Worm (Caenorhabditis elegans): ENCODE measurements around the gene daf-4.

Gene daf-4

ce11 chrIII:5678935-5679334 is 54.0 kb downstream of the daf-4 start, which contains the start of the genes ska-3 and rps-12 (continued):
- peak; percentile 82 for TF ChIP-seq nhr-76 (tag; optimal IDR thresholded peaks at IDR 0.05)
- TF ChIP-seq aha-1 (tag; optimal IDR thresholded peaks at IDR 0.05), result peak; percentile 91
- peak; percentile 76 for TF ChIP-seq F16B12.6 (tag; optimal IDR thresholded peaks at IDR 0.05)
- TF ChIP-seq mab-9 (GFP tag; IDR thresholded peaks at IDR 0.05), result peak; percentile 94
- peak; percentile 98 for TF ChIP-seq lin-14 (GFP tag; optimal IDR thresholded peaks at IDR 0.05)
- peak; percentile 99 for TF ChIP-seq unc-86 (tag; optimal IDR thresholded peaks at IDR 0.05)
- peak; percentile 93 for TF ChIP-seq ama-1 (optimal IDR thresholded peaks at IDR 0.05)
- TF ChIP-seq nhr-11 (tag; optimal IDR thresholded peaks at IDR 0.05), result peak; percentile 96
- peak; percentile 99 for TF ChIP-seq nhr-90 (tag; optimal IDR thresholded peaks at IDR 0.05; ENCODE audit: poor library complexity)
- peak; percentile 93 for TF ChIP-seq lir-3 (tag; optimal IDR thresholded peaks at IDR 0.05; ENCODE audit: poor library complexity)
- TF ChIP-seq ztf-4 (tag; optimal IDR thresholded peaks at IDR 0.05), result peak; percentile 98
- TF ChIP-seq mef-2 (tag; optimal IDR thresholded peaks at IDR 0.05), result peak; percentile 94
- TF ChIP-seq nhr-47 (tag; optimal IDR thresholded peaks at IDR 0.05), result peak; percentile 99
- TF ChIP-seq nhr-237 (tag; optimal IDR thresholded peaks at IDR 0.05), result peak; percentile 98
- peak; percentile 99 for TF ChIP-seq swsn-7 (tag; optimal IDR thresholded peaks at IDR 0.05)
- TF ChIP-seq elt-3 (tag; optimal IDR thresholded peaks at IDR 0.05), result peak; percentile 96 to 100 (median 99)
- TF ChIP-seq mdl-1 (tag; optimal IDR thresholded peaks at IDR 0.05), result peak; percentile 54 to 99
- peak; percentile 97 for TF ChIP-seq ceh-8 (GFP tag; optimal IDR thresholded peaks at IDR 0.05)
- TF ChIP-seq nhr-28 (tag; optimal IDR thresholded peaks at IDR 0.05), result peak; percentile 19
- peak; percentile 99 for TF ChIP-seq nhr-71 (tag; optimal IDR thresholded peaks at IDR 0.05)
- TF ChIP-seq unc-30 (tag; optimal IDR thresholded peaks at IDR 0.05), result peak; percentile 33
- peak; percentile 99 for TF ChIP-seq isw-1 (GFP tag; IDR thresholded peaks at IDR 0.05)
- peak; percentile 96 for TF ChIP-seq hpl-2 (GFP tag; optimal IDR thresholded peaks at IDR 0.05)
- peak; percentile 86 for TF ChIP-seq unc-98 (GFP tag; IDR thresholded peaks at IDR 0.05)
- peak; percentile 29 to 93 for TF ChIP-seq ztf-11 (tag; optimal IDR thresholded peaks at IDR 0.05)
- TF ChIP-seq jun-1 (tag; optimal IDR thresholded peaks at IDR 0.05), result peak; percentile 98
- TF ChIP-seq unc-62 (GFP tag; optimal IDR thresholded peaks at IDR 0.05), result peak; percentile 79
- peak; percentile 92 for TF ChIP-seq fkh-4 (tag; optimal IDR thresholded peaks at IDR 0.05; ENCODE audit: borderline replicate concordance)
- peak; percentile 87 for TF ChIP-seq pag-3 (tag; optimal IDR thresholded peaks at IDR 0.05; ENCODE audit: borderline replicate concordance, insufficient read depth)
- TF ChIP-seq hlh-17 (GFP tag; optimal IDR thresholded peaks at IDR 0.05; ENCODE audit: borderline replicate concordance), result no peak
- TF ChIP-seq aly-2 (tag; optimal IDR thresholded peaks at IDR 0.05), result peak; percentile 98
- peak; percentile 91 for TF ChIP-seq elt-2 (tag; optimal IDR thresholded peaks at IDR 0.05)
- TF ChIP-seq C16A3.4 (tag; optimal IDR thresholded peaks at IDR 0.05), result peak; percentile 100
- TF ChIP-seq lin-15B (tag; optimal IDR thresholded peaks at IDR 0.05), result peak; percentile 100
- TF ChIP-seq xbp-1 (tag; optimal IDR thresholded peaks at IDR 0.05), result peak; percentile 99
- TF ChIP-seq lsy-2 (tag; optimal IDR thresholded peaks at IDR 0.05), result peak; percentile 98
- TF ChIP-seq snu-23 (GFP tag; optimal IDR thresholded peaks at IDR 0.05), result peak; percentile 99
- TF ChIP-seq sptf-1 (tag; optimal IDR thresholded peaks at IDR 0.05), result no peak
- peak; percentile 98 to 100 for TF ChIP-seq lin-35 (GFP tag; optimal IDR thresholded peaks at IDR 0.05)
- peak; percentile 83 for TF ChIP-seq ceh-63 (GFP tag; optimal IDR thresholded peaks at IDR 0.05)
- TF ChIP-seq nhr-85 (tag), result peak; percentile 99
- peak; percentile 69 for TF ChIP-seq ceh-90 (tag; optimal IDR thresholded peaks at IDR 0.05)

- no peak for TF ChIP-seq grh-1 (GFP tag; IDR thresholded peaks at IDR 0.05)
- no peak for TF ChIP-seq snpc-4 (tag; optimal IDR thresholded peaks at IDR 0.05)
- TF ChIP-seq lsy-2 (tag; optimal IDR thresholded peaks at IDR 0.05), result peak in 1 of 2 experiments; percentile 7
- peak; percentile 14 for TF ChIP-seq nhr-47 (tag; optimal IDR thresholded peaks at IDR 0.05)
- no peak for TF ChIP-seq unc-86 (tag; optimal IDR thresholded peaks at IDR 0.05)
- TF ChIP-seq sup-37 (GFP tag; optimal IDR thresholded peaks at IDR 0.05), result no peak
- no peak for TF ChIP-seq pax-3 (tag; optimal IDR thresholded peaks at IDR 0.05)
- peak; percentile 2 for TF ChIP-seq blmp-1 (tag; optimal IDR thresholded peaks at IDR 0.05)
- TF ChIP-seq isw-1 (GFP tag; IDR thresholded peaks at IDR 0.05), result no peak
- TF ChIP-seq hlh-17 (GFP tag; optimal IDR thresholded peaks at IDR 0.05; ENCODE audit: borderline replicate concordance), result no peak
- no peak for TF ChIP-seq mab-9 (GFP tag; IDR thresholded peaks at IDR 0.05)
Measured at ce11 chrIII:5680141-5680540, 55.2 kb downstream of the daf-4 start, which contains the start of gene pst-2. Gene pst-2 (plus strand): TSS chrIII:5680433.

Data from whole organism, L1 larva.